Worm (Caenorhabditis elegans): ENCODE data around the gene dpl-1.
A peak's percentile ranks its signal among the peaks of the same experiment; 100 is the strongest.

dpl-1 gene

ce11 chrII:9181155-9181554, 11.4 kb downstream of the dpl-1 start:
- peak; percentile 59 for TF ChIP-seq nhr-80 (tag; optimal IDR thresholded peaks at IDR 0.05)
- TF ChIP-seq ceh-40 (GFP tag; IDR thresholded peaks at IDR 0.05): no peak

DNA sequence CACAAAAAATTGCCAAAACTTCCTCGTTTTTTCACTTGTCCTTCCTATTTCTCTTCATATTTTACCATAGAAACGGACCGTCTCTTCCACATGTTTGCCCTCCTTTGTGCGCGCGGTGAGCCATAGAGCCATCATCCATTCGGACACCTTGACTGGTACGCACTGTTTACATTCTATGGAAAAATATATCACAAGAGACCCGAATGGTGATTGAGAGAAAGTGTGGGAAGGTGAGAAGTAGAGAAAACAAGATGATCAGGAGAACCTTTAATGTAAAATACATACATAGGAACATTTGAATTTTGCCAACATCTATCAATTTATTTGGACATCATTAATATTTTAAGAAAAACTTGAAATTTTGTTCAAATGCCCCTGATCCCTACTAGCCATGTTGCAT, 16.2 kb downstream of the dpl-1 start:
- TF ChIP-seq madf-3 (GFP tag; IDR thresholded peaks at IDR 0.05) (no peak), xnd-1 (tag; optimal IDR thresholded peaks at IDR 0.05) (no peak), somi-1 (GFP tag; optimal IDR thresholded peaks at IDR 0.05) (no peak), dox-1 (GFP tag; IDR thresholded peaks at IDR 0.05) (no peak), Y53G8AR.9 (GFP tag; conservative IDR thresholded peaks at IDR 0.05) (no peak), D2030.7 (GFP tag; IDR thresholded peaks at IDR 0.05) (no peak), chd-7 (tag; optimal IDR thresholded peaks at IDR 0.05) (no peak), B0261.1 (tag; optimal IDR thresholded peaks at IDR 0.05) (no peak), attf-3 (GFP tag; conservative IDR thresholded peaks at IDR 0.05) (no peak), madf-10 (tag; optimal IDR thresholded peaks at IDR 0.05) (no peak), hrde-1 (tag; optimal IDR thresholded peaks at IDR 0.05; ENCODE audit: borderline replicate concordance) (no peak), ztf-28 (GFP tag; IDR thresholded peaks at IDR 0.05) (no peak), cebp-2 (GFP tag; IDR thresholded peaks at IDR 0.05) (no peak), lsl-1 (GFP tag; optimal IDR thresholded peaks at IDR 0.05) (no peak), ceh-79 (tag; optimal IDR thresholded peaks at IDR 0.05) (no peak), B0336.3 (GFP tag; IDR thresholded peaks at IDR 0.05) (no peak)

DNA sequence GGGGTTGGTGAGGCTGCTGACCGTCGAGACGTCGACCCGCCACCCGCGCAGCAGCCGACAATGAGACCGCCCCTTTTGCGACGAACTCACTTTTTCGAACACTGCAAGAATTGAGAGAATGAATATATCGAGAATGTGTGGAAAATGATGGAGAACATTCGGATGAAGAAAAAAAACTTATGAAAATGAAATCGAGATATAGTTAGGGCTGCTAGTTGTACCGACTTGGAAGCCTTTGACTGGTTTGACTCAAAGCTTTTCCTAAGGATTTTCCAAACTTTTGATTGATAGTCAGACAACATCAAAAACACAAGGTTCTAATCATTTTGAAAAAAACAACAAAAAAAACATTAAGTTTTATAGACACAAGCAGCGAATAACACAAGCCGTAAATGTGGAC, 18.7 kb downstream of the dpl-1 start, which contains the start of gene sym-2:
sym-2 (minus strand) TSS at position 101 of the 400 bp plus-strand sequence.
- TF ChIP-seq C06A6.2 (GFP tag; conservative IDR thresholded peaks at IDR 0.05): no peak
- no peak for TF ChIP-seq mel-28 (tag; optimal IDR thresholded peaks at IDR 0.05; ENCODE audit: borderline replicate concordance)
- TF ChIP-seq aptf-3 (GFP tag; IDR thresholded peaks at IDR 0.05): no peak
- TF ChIP-seq tbp1 (GFP tag; optimal IDR thresholded peaks at IDR 0.05): no peak
- no peak for TF ChIP-seq madf-6 (GFP tag; IDR thresholded peaks at IDR 0.05)
- no peak for TF ChIP-seq mes-4 (tag; optimal IDR thresholded peaks at IDR 0.05)
- TF ChIP-seq pbrm-1 (GFP tag; IDR thresholded peaks at IDR 0.05): no peak
- no peak for TF ChIP-seq Y79H2A.3 (GFP tag; conservative IDR thresholded peaks at IDR 0.05)
- TF ChIP-seq egrh-3 (GFP tag; IDR thresholded peaks at IDR 0.05): no peak
- TF ChIP-seq lsy-27 (tag; optimal IDR thresholded peaks at IDR 0.05; ENCODE audit: borderline replicate concordance, insufficient read depth): no peak
- no peak for TF ChIP-seq hmg-20 (GFP tag; IDR thresholded peaks at IDR 0.05)
- no peak for TF ChIP-seq Y67H2A.10 (GFP tag; conservative IDR thresholded peaks at IDR 0.05)
- TF ChIP-seq snpc-1.1 (tag; optimal IDR thresholded peaks at IDR 0.05; ENCODE audit: insufficient read depth): no peak
- TF ChIP-seq lag-1 (GFP tag; IDR thresholded peaks at IDR 0.05): no peak
- TF ChIP-seq D2030.7 (GFP tag; IDR thresholded peaks at IDR 0.05): no peak
- no peak for TF ChIP-seq nhr-179 (tag; optimal IDR thresholded peaks at IDR 0.05)
- no peak for TF ChIP-seq snpc-1.3 (tag; optimal IDR thresholded peaks at IDR 0.05; ENCODE audit: insufficient read depth)
- no peak for TF ChIP-seq ztf-25 (GFP tag; IDR thresholded peaks at IDR 0.05)
- TF ChIP-seq madf-3 (GFP tag; IDR thresholded peaks at IDR 0.05): no peak

- TF ChIP-seq him-1 (tag; optimal IDR thresholded peaks at IDR 0.05) (no peak), repo-1 (tag; optimal IDR thresholded peaks at IDR 0.05) (no peak), cebp-2 (GFP tag; IDR thresholded peaks at IDR 0.05) (no peak), dpff-1 (tag; optimal IDR thresholded peaks at IDR 0.05) (no peak), nhr-90 (tag; optimal IDR thresholded peaks at IDR 0.05) (no peak), nfyb-1 (GFP tag; IDR thresholded peaks at IDR 0.05) (no peak), Y56A3A.18 (GFP tag; IDR thresholded peaks at IDR 0.05) (no peak), hsf-1 (GFP tag; IDR thresholded peaks at IDR 0.05) (no peak), attf-3 (GFP tag; conservative IDR thresholded peaks at IDR 0.05) (no peak), F49E8.2 (tag; optimal IDR thresholded peaks at IDR 0.05; ENCODE audit: insufficient read depth) (no peak), nfya-2 (GFP tag; IDR thresholded peaks at IDR 0.05) (no peak), ztf-28 (GFP tag; IDR thresholded peaks at IDR 0.05) (no peak), Y67H2A.10 (GFP tag; conservative IDR thresholded peaks at IDR 0.05) (no peak), hmg-20 (GFP tag; IDR thresholded peaks at IDR 0.05) (no peak), egrh-3 (GFP tag; IDR thresholded peaks at IDR 0.05) (no peak), K11D2.4 (GFP tag; IDR thresholded peaks at IDR 0.05) (no peak)
Observed at ce11 chrII:9189648-9190047, 19.9 kb downstream of the dpl-1 start.

Data from whole organism, young adult.